Fruit fly (Drosophila melanogaster): ENCODE results near the gene Sfp35C.

Sfp35C gene

DNA sequence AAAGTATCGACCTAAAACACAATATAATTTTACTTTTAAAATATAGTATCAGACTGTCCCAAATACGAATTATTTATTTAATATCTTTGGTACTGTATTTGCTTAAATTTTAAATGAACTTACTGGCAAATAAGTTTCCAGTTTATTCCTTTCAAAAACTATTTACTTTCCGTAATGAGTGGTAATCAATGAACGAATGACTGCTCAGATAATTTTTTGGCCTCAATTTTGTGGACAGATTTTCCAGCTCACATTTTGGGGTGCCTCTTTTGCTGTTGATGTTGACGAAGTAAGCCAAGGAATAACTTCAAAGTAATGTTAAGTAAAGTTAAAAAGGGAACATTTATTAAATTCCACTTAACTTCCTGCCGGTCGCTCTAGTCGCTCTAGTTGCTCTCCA is 13.0 kb upstream of the Sfp35C start, which contains the start of gene CG43230:
Gene CG43230 (plus strand): TSS at position 301 of the 400 bp plus-strand sequence.
- TF ChIP-seq CG12605 (GFP tag; IDR thresholded peaks at IDR 0.05), result no peak
- TF ChIP-seq Pif1B (GFP tag; optimal IDR thresholded peaks at IDR 0.05), result no peak
- no peak for TF ChIP-seq Snoo (tag; optimal IDR thresholded peaks at IDR 0.05)
- TF ChIP-seq CG8301 (tag; optimal IDR thresholded peaks at IDR 0.05), result no peak
- no peak for TF ChIP-seq CG32121 (GFP tag; IDR thresholded peaks at IDR 0.05)
- TF ChIP-seq CG9948 (tag; optimal IDR thresholded peaks at IDR 0.05), result no peak
- TF ChIP-seq CG10348 (GFP tag; IDR thresholded peaks at IDR 0.05), result no peak
- TF ChIP-seq CG13204 (GFP tag; optimal IDR thresholded peaks at IDR 0.05), result no peak
- no peak for TF ChIP-seq Ets98B (GFP tag; IDR thresholded peaks at IDR 0.05)
- no peak for TF ChIP-seq CG8159 (tag; optimal IDR thresholded peaks at IDR 0.05)
- no peak for TF ChIP-seq fd96Ca (GFP tag; IDR thresholded peaks at IDR 0.05)
- no peak for TF ChIP-seq EcR (GFP tag; optimal IDR thresholded peaks at IDR 0.05)
- TF ChIP-seq CG17806 (tag; optimal IDR thresholded peaks at IDR 0.05), result no peak

DNA sequence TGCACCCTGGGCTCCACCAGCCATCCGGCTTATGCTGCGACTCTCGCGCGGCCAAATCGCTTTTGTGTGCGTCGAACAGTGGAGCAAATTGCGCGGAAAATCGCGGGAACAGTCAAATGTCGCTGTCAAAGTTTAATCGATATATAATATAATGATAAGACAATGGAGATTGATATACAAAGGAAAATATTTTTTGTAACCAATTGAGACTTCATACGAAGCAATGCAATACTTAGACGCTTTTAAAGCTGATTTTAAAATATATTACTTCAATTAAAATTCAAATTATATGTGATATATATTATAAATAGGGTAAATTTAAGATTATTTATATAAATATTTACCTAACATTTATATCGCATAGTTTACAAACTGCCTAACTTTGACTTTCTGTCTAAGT is 9.6 kb upstream of the Sfp35C start:
- TF ChIP-seq CG9948 (tag; optimal IDR thresholded peaks at IDR 0.05), result peak; percentile 35
- TF ChIP-seq CG13204 (GFP tag; optimal IDR thresholded peaks at IDR 0.05), result no peak
- TF ChIP-seq CG32121 (GFP tag; IDR thresholded peaks at IDR 0.05), result no peak
- TF ChIP-seq CG15710 (tag; optimal IDR thresholded peaks at IDR 0.05), result peak; percentile 1
- peak; percentile 15 for TF ChIP-seq CG14655 (GFP tag; optimal IDR thresholded peaks at IDR 0.05)
- peak; percentile 61 for TF ChIP-seq CG8159 (tag; optimal IDR thresholded peaks at IDR 0.05)

DNA sequence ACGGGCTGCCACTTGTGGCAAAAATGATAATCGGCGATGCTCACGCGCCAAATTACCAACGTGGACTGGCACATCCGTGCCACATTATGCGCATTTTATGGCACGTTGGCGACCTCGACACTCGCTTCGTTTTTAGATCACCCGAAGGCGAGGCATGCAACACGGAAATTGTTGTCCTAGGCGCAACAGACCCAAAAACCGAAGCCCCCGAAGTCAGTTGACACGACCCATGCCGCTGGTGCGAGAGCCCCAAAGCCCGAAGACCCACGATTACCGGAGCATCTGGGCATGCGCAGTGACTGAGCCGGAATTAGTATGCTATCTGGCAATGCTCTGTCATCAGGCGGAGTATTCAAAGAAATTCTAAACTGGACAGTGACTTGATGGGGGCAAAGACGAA is 1.5 kb downstream of the Sfp35C start, which contains the start of gene CG4168:
Gene CG4168 (minus strand): TSS at position 51 of the 400 bp plus-strand sequence.
- no peak for TF ChIP-seq Pif1B (GFP tag; optimal IDR thresholded peaks at IDR 0.05)
- no peak for TF ChIP-seq Pif1A (GFP tag; optimal IDR thresholded peaks at IDR 0.05)
- TF ChIP-seq CG32121 (GFP tag; IDR thresholded peaks at IDR 0.05), result no peak

DNA sequence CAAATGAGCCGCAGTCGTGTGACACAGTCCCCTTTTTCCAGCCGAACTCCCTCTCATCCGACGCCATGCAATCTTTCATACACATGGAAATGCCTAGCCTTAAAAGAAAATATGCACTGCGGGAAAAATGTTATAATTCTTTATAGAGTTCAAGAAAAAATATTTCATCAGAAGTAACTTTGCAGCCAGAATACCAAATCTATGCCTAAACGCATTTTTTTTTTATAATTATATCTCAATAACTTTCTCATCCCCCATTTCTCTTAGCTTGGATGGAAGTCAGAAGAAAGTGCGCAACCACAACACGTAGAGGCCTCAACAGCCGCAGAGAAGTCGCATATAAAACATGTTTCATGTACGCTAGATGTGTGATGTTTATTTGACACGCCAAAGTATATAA is 22.9 kb downstream of the Sfp35C start:
- TF ChIP-seq D1 (tag; optimal IDR thresholded peaks at IDR 0.05), result no peak
- 0 out of 3 replicates have a peak, but pooled peaks have one; percentile 7 for TF ChIP-seq fd96Ca (GFP tag; IDR thresholded peaks at IDR 0.05)
- TF ChIP-seq Snoo (tag; optimal IDR thresholded peaks at IDR 0.05), result no peak
- TF ChIP-seq EcR (GFP tag; optimal IDR thresholded peaks at IDR 0.05), result no peak

DNA sequence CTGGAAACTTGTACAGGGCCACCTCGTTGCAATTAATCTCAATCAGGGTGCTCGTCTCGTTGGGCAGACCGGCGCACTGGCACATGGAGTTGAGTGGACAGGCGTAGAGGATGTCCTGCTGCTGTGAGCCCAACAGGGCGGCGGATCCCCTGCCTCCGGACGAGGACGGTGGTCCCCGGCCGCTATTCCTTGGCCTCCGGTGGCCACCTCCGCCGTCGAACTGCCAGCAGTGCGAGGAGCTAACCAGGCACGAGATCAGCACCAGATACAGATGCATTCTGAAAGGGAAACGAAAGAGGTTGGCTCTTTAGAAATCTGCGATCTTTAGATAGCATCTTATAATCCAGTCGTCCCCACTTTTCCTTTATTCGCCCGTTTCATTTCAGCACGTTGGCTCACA is 23.8 kb downstream of the Sfp35C start:
- TF ChIP-seq EcR (GFP tag; optimal IDR thresholded peaks at IDR 0.05) (no peak), fd96Ca (GFP tag; IDR thresholded peaks at IDR 0.05) (no peak), CG4496 (GFP tag; IDR thresholded peaks at IDR 0.05) (no peak), CG9948 (tag; optimal IDR thresholded peaks at IDR 0.05) (no peak), Snoo (tag; optimal IDR thresholded peaks at IDR 0.05) (no peak), CG13204 (GFP tag; optimal IDR thresholded peaks at IDR 0.05) (no peak), CG8159 (tag; optimal IDR thresholded peaks at IDR 0.05) (no peak), CG12605 (GFP tag; IDR thresholded peaks at IDR 0.05) (no peak), CG34367 (tag; optimal IDR thresholded peaks at IDR 0.05) (no peak), D1 (tag; optimal IDR thresholded peaks at IDR 0.05) (no peak), CG8301 (tag; optimal IDR thresholded peaks at IDR 0.05) (no peak), rn (GFP tag; IDR thresholded peaks at IDR 0.05) (no peak), CG15710 (tag; optimal IDR thresholded peaks at IDR 0.05) (no peak), gl (tag; optimal IDR thresholded peaks at IDR 0.05) (no peak), Pif1B (GFP tag; optimal IDR thresholded peaks at IDR 0.05) (no peak), Pif1A (GFP tag; optimal IDR thresholded peaks at IDR 0.05) (no peak), Ets98B (GFP tag; IDR thresholded peaks at IDR 0.05) (no peak)
